Worm (Caenorhabditis elegans) whole organism, mixed stage, embryonic: ENCODE results near the gene C18B2.5.

Experiments used
- ces-1 ChIP-seq: fragments of 150-350 bp; optimal IDR thresholded peaks from 2 replicates; lab custom pipeline; 2014; ENCODE audit warnings: missing biosample characterization, missing genetic modification reagents, missing genetic modification characterization
- cnd-1 ChIP-seq: fragments of 200-800 bp; sonication (Bioruptor generic); optimal IDR thresholded peaks from 2 replicates; lab custom pipeline; 2018; ENCODE audit warnings: mild to moderate bottlenecking, missing genetic modification characterization, missing compliant biosample characterization
- elt-3 ChIP-seq: fragments of 150-350 bp; optimal IDR thresholded peaks from 2 replicates; lab custom pipeline; 2014; ENCODE audit warnings: missing biosample characterization, missing genetic modification characterization
- ham-2 ChIP-seq: fragments of 200-800 bp; sonication (Bioruptor generic); optimal IDR thresholded peaks from 2 replicates; lab custom pipeline; 2018; ENCODE audit warnings: mild to moderate bottlenecking, missing genetic modification characterization, missing compliant biosample characterization
- lin-13 ChIP-seq: fragments of 150-350 bp; optimal IDR thresholded peaks from 2 replicates; lab custom pipeline; 2014; ENCODE audit warnings: missing biosample characterization, missing genetic modification characterization
- nhr-237 ChIP-seq: fragments of 150-350 bp; optimal IDR thresholded peaks from 2 replicates; lab custom pipeline; 2014; ENCODE audit warnings: missing biosample characterization, missing genetic modification characterization
- nhr-76 ChIP-seq: sonication (generic microtip); optimal IDR thresholded peaks from 2 replicates; lab custom pipeline; 2017; ENCODE audit warnings: missing biosample characterization, missing genetic modification characterization
- pha-4 ChIP-seq: fragments of 150-350 bp; optimal IDR thresholded peaks from 2 replicates; lab custom pipeline; 2018; ENCODE audit warnings: missing biosample characterization, missing genetic modification reagents, missing genetic modification characterization
- snpc-4 ChIP-seq: fragments of 150-350 bp; optimal IDR thresholded peaks from 2 replicates; lab custom pipeline; 2014; ENCODE audit warnings: missing biosample characterization, missing genetic modification characterization
- unc-120 ChIP-seq: sonication (generic microtip); optimal IDR thresholded peaks from 2 replicates; lab custom pipeline; 2017; ENCODE audit warnings: missing genetic modification characterization, missing compliant biosample characterization; ENCODE audit not compliant: poor library complexity, severe bottlenecking
- unc-39 ChIP-seq: fragments of 150-350 bp; optimal IDR thresholded peaks from 2 replicates; lab custom pipeline; 2014; ENCODE audit warnings: missing biosample characterization, missing genetic modification characterization
- unc-62 ChIP-seq: fragments of 150-350 bp; optimal IDR thresholded peaks from 2 replicates; lab custom pipeline; 2014; ENCODE audit warnings: missing biosample characterization, missing genetic modification reagents, missing genetic modification characterization
- zip-8 ChIP-seq: fragments of 150-350 bp; optimal IDR thresholded peaks from 2 replicates; lab custom pipeline; 2014; ENCODE audit warnings: missing biosample characterization, missing genetic modification characterization
- ztf-11 ChIP-seq: fragments of 150-350 bp; optimal IDR thresholded peaks from 2 replicates; lab custom pipeline; 2014; ENCODE audit warnings: missing biosample characterization, missing genetic modification characterization

ce11 chrX:3563903-3564302 is 47.0 kb downstream of the C18B2.5 start, which contains the start of gene vit-4:
- no peak for TF ChIP-seq cnd-1
- no peak for TF ChIP-seq snpc-4 (tag; lab: Kevin White, UChicago)
- no peak for TF ChIP-seq unc-120 (tag; lab: Kevin White, UChicago)
- no peak for TF ChIP-seq nhr-76 (tag; lab: Kevin White, UChicago)
- TF ChIP-seq lin-13 (tag; lab: Kevin White, UChicago): no peak
- no peak for TF ChIP-seq ces-1 (GFP tag; lab: Kevin White, UChicago)
- TF ChIP-seq elt-3 (tag; lab: Kevin White, UChicago): no peak
- no peak for TF ChIP-seq pha-4 (tag; lab: Kevin White, UChicago)
- no peak for TF ChIP-seq nhr-237
- no peak for TF ChIP-seq ztf-11
- TF ChIP-seq ham-2 (GFP tag; lab: Kevin White, UChicago): no peak
- no peak for TF ChIP-seq unc-39 (tag; lab: Kevin White, UChicago)
- no peak for TF ChIP-seq zip-8 (tag; lab: Kevin White, UChicago)
- TF ChIP-seq unc-62 (GFP tag; lab: Kevin White, UChicago): no peak
